Worm (Caenorhabditis elegans) whole organism, early embryonic: ENCODE data around the gene T27E4.5.

Experiments
- B0310.2 ChIP-seq: sonication (generic microtip); optimal IDR thresholded peaks from 2 replicates; lab custom pipeline; 2016; ENCODE audit warnings: mild to moderate bottlenecking, missing genetic modification characterization, missing compliant biosample characterization
- F13C5.2 ChIP-seq: sonication (generic microtip); optimal IDR thresholded peaks from 2 replicates; lab custom pipeline; 2017; ENCODE audit warnings: mild to moderate bottlenecking, missing genetic modification characterization, inconsistent platforms, missing compliant biosample characterization
- aly-1 ChIP-seq: sonication (generic microtip); optimal IDR thresholded peaks from 2 replicates; lab custom pipeline; 2016; ENCODE audit warnings: missing genetic modification characterization, missing compliant biosample characterization
- ama-1 ChIP-seq: fragments of 150-350 bp; optimal IDR thresholded peaks from 2 replicates; lab custom pipeline; 2014
- ceh-13 ChIP-seq: fragments of 200-800 bp; sonication (Bioruptor generic); optimal IDR thresholded peaks from 2 replicates; lab custom pipeline; 2018; ENCODE audit warnings: mild to moderate bottlenecking, missing genetic modification characterization, missing compliant biosample characterization
- ceh-36 ChIP-seq: sonication (generic microtip); optimal IDR thresholded peaks from 2 replicates; lab custom pipeline; 2016; ENCODE audit warnings: missing genetic modification characterization, inconsistent platforms, missing compliant biosample characterization
- ets-7 ChIP-seq: sonication (generic microtip); optimal IDR thresholded peaks from 2 replicates; lab custom pipeline; 2016; ENCODE audit warnings: missing genotype, missing genetic modification characterization, missing compliant biosample characterization
- flt-1 ChIP-seq: fragments of 200-800 bp; sonication (Bioruptor generic); IDR thresholded peaks from 2 replicates; pipeline ENCODE4 v1.3.6; 2022; ENCODE audit warnings: missing genetic modification characterization, missing compliant biosample characterization
- hmbx-1 ChIP-seq: sonication (generic microtip); optimal IDR thresholded peaks from 2 replicates; lab custom pipeline; 2016; ENCODE audit warnings: mild to moderate bottlenecking, missing genetic modification characterization, missing compliant biosample characterization
- hmg-4 ChIP-seq: fragments of 200-800 bp; sonication (Bioruptor generic); optimal IDR thresholded peaks from 2 replicates; lab custom pipeline; 2018; ENCODE audit warnings: mild to moderate bottlenecking, missing genetic modification characterization, missing compliant biosample characterization
- hnd-1 ChIP-seq: sonication (generic microtip); optimal IDR thresholded peaks from 2 replicates; lab custom pipeline; 2016; ENCODE audit warnings: missing genetic modification characterization, missing compliant biosample characterization
- pes-1 ChIP-seq: fragments of 200-800 bp; sonication (Bioruptor generic); IDR thresholded peaks from 2 replicates; pipeline ENCODE4 v1.3.6; 2022; ENCODE audit warnings: missing genetic modification reagents, missing genetic modification characterization, missing compliant biosample characterization
- scrt-1 ChIP-seq: fragments of 200-800 bp; sonication (Bioruptor generic); IDR thresholded peaks from 2 replicates; pipeline ENCODE4 v1.3.6; 2022; ENCODE audit warnings: missing genetic modification characterization, missing compliant biosample characterization
- sea-1 ChIP-seq: fragments of 200-800 bp; sonication (Bioruptor generic); conservative IDR thresholded peaks from 2 replicates; pipeline ENCODE4 v1.3.6; 2022; ENCODE audit warnings: missing genetic modification characterization, missing compliant biosample characterization
- tbx-11 ChIP-seq: fragments of 200-800 bp; sonication (Bioruptor generic); IDR thresholded peaks from 2 replicates; pipeline ENCODE4 v1.3.6; 2022; ENCODE audit warnings: missing genetic modification characterization, missing compliant biosample characterization
- tbx-37 ChIP-seq: fragments of 200-800 bp; sonication (Bioruptor generic); conservative IDR thresholded peaks from 2 replicates; pipeline ENCODE4 v1.3.6; 2022; ENCODE audit warnings: missing genetic modification reagents, missing genetic modification characterization, missing compliant biosample characterization
- tra-4 ChIP-seq: sonication (generic microtip); optimal IDR thresholded peaks from 2 replicates; lab custom pipeline; 2017; ENCODE audit warnings: missing genetic modification characterization, missing compliant biosample characterization

The T27E4.5 gene

DNA sequence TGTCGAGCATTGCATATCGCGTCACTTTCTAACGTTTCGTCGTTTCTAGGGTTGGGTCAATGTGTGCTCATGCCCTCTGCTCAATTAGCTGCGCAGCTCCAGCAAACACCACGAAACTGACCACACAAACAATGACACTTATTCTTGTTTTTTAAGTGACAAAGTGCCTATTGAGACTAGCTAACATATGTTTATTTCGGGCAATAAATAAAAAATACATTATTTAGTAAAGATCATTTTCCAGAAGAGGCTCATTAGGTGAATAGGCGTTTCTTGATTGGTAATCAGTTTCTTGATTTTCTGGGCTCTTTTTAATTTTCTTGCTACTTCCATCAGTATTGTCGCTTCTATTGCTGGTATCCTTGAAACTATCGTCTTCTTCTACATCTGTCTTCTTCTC lies at the start of gene T27E4.5:
Gene T27E4.5 (minus strand): TSS at position 101 of the 400 bp plus-strand sequence.
- no peak for TF ChIP-seq pes-1 (GFP tag; lab: Robert Waterston, UW)
- TF ChIP-seq hmg-4 (GFP tag; lab: Kevin White, UChicago): no peak
- TF ChIP-seq ceh-36 (tag; lab: Kevin White, UChicago): no peak
- no peak for TF ChIP-seq flt-1 (GFP tag; lab: Robert Waterston, UW)
- TF ChIP-seq sea-1 (GFP tag; lab: Robert Waterston, UW): no peak
- TF ChIP-seq ama-1 (lab: Kevin White, UChicago): no peak
- no peak for TF ChIP-seq hmbx-1 (tag; lab: Kevin White, UChicago)
- TF ChIP-seq F13C5.2 (tag; lab: Kevin White, UChicago): no peak
- no peak for TF ChIP-seq hnd-1 (tag; lab: Kevin White, UChicago)
- TF ChIP-seq aly-1 (tag; lab: Kevin White, UChicago): no peak
- no peak for TF ChIP-seq B0310.2
- no peak for TF ChIP-seq scrt-1
- TF ChIP-seq ceh-13: no peak
- no peak for TF ChIP-seq tbx-11 (GFP tag; lab: Robert Waterston, UW)
- TF ChIP-seq tbx-37 (GFP tag; lab: Robert Waterston, UW): no peak
- TF ChIP-seq tra-4 (tag; lab: Kevin White, UChicago): no peak
- no peak for TF ChIP-seq ets-7 (tag; lab: Kevin White, UChicago)

DNA sequence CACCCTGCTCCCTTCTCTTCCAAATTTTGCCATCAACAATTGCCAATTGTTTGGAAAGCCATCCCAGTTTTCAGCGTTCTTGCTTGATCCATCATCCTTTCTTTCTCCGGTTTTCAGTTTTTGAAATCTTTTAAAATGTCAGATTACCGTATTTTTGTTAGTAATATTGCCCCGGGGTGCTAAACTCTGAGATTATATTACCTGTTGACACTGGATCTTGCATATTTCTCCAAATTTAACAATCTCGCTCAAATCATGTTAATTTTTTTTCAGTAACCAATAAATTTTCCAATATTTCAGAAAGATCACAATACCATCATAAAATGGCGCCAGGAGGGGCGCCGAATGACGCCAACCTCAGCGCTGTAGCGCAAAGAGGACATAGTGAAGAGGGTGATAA lies 42.9 kb upstream of the T27E4.5 start, which contains the start of gene F21C10.7:
Gene F21C10.7 (plus strand): TSS at position 301 of the 400 bp plus-strand sequence.
- TF ChIP-seq aly-1 (tag; lab: Kevin White, UChicago) (no peak), ets-7 (tag; lab: Kevin White, UChicago) (no peak), ceh-13 (no peak), hmg-4 (GFP tag; lab: Kevin White, UChicago) (no peak), tbx-37 (GFP tag; lab: Robert Waterston, UW) (no peak), hmbx-1 (tag; lab: Kevin White, UChicago) (no peak), tbx-11 (GFP tag; lab: Robert Waterston, UW) (no peak), pes-1 (GFP tag; lab: Robert Waterston, UW) (no peak), tra-4 (tag; lab: Kevin White, UChicago) (no peak), F13C5.2 (tag; lab: Kevin White, UChicago) (no peak), sea-1 (GFP tag; lab: Robert Waterston, UW) (no peak), flt-1 (GFP tag; lab: Robert Waterston, UW) (no peak), hnd-1 (tag; lab: Kevin White, UChicago) (no peak), ama-1 (lab: Kevin White, UChicago) (no peak), scrt-1 (no peak)

DNA sequence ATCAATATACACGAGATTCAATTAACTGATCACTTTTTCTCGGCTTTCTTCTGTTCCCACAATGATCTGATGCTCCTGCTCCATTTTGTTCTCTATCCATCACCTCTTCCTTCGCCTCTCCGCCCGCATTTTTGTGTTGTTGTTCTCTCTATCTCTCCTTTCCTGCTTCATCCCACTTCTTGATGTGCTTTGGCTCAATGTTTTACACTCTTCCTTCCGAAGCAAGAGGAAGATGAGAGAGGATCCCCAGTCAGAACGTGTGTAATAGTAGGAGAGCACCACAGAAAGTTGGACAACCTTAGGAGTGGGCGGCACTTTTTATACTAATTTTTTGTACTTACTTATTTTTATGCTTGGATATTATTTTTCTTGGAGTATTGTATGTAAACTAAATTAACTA lies 42.4 kb upstream of the T27E4.5 start:
- no peak for TF ChIP-seq ets-7 (tag; lab: Kevin White, UChicago)
- no peak for TF ChIP-seq hmg-4 (GFP tag; lab: Kevin White, UChicago)
- no peak for TF ChIP-seq hnd-1 (tag; lab: Kevin White, UChicago)
- TF ChIP-seq flt-1 (GFP tag; lab: Robert Waterston, UW): no peak
- no peak for TF ChIP-seq ceh-13
- TF ChIP-seq ama-1 (lab: Kevin White, UChicago): no peak
- TF ChIP-seq scrt-1: no peak
- TF ChIP-seq F13C5.2 (tag; lab: Kevin White, UChicago): no peak
- no peak for TF ChIP-seq sea-1 (GFP tag; lab: Robert Waterston, UW)
- no peak for TF ChIP-seq tbx-11 (GFP tag; lab: Robert Waterston, UW)

DNA sequence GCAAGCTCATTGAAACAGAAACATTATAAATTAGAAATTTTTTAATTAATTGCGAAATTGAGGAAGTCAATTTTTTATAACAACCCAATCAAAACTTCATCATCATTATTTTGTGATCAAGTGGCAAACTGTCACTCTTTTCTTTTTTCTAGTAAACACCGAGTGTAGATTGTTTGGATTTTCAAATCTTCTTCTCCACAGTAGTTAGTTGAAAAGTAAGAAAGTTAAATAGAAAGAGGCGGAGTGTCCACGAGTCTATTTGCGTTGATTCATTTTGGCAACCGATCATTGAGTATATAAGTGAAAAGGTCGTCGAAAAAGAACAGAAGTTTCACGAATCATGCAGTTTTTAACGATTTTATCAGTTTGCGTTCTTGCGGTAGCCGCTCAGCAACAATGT lies 39.7 kb upstream of the T27E4.5 start, which contains the start of gene pqn-31:
Gene pqn-31 (plus strand): TSS at position 301 of the 400 bp plus-strand sequence.
- TF ChIP-seq ceh-36 (tag; lab: Kevin White, UChicago): no peak
- no peak for TF ChIP-seq flt-1 (GFP tag; lab: Robert Waterston, UW)
- no peak for TF ChIP-seq hmbx-1 (tag; lab: Kevin White, UChicago)

ce11 chrV:9108219-9108618 lies 38.6 kb upstream of the T27E4.5 start, which contains the start of gene F21C10.18:
F21C10.18 (plus strand) TSS chrV:9108519.
- TF ChIP-seq B0310.2: no peak
- no peak for TF ChIP-seq ceh-13
- no peak for TF ChIP-seq flt-1 (GFP tag; lab: Robert Waterston, UW)
- TF ChIP-seq tra-4 (tag; lab: Kevin White, UChicago): no peak
- TF ChIP-seq scrt-1: no peak
- no peak for TF ChIP-seq hnd-1 (tag; lab: Kevin White, UChicago)
- TF ChIP-seq tbx-11 (GFP tag; lab: Robert Waterston, UW): no peak
- TF ChIP-seq aly-1 (tag; lab: Kevin White, UChicago): no peak
- TF ChIP-seq tbx-37 (GFP tag; lab: Robert Waterston, UW): no peak
- TF ChIP-seq ets-7 (tag; lab: Kevin White, UChicago): no peak
- no peak for TF ChIP-seq sea-1 (GFP tag; lab: Robert Waterston, UW)
- no peak for TF ChIP-seq ama-1 (lab: Kevin White, UChicago)
- TF ChIP-seq F13C5.2 (tag; lab: Kevin White, UChicago): no peak
- no peak for TF ChIP-seq hmg-4 (GFP tag; lab: Kevin White, UChicago)
- no peak for TF ChIP-seq hmbx-1 (tag; lab: Kevin White, UChicago)
- TF ChIP-seq ceh-36 (tag; lab: Kevin White, UChicago): no peak
- no peak for TF ChIP-seq pes-1 (GFP tag; lab: Robert Waterston, UW)

ce11 chrV:9101062-9101461 lies 31.5 kb upstream of the T27E4.5 start, which contains the start of gene frpr-6:
frpr-6 (minus strand) TSS chrV:9101162.
- TF ChIP-seq aly-1 (tag; lab: Kevin White, UChicago) (no peak), tbx-11 (GFP tag; lab: Robert Waterston, UW) (no peak), B0310.2 (no peak), tra-4 (tag; lab: Kevin White, UChicago) (no peak), scrt-1 (no peak), ama-1 (lab: Kevin White, UChicago) (no peak), ceh-13 (no peak), F13C5.2 (tag; lab: Kevin White, UChicago) (no peak), sea-1 (GFP tag; lab: Robert Waterston, UW) (no peak)
